Fruit fly (Drosophila melanogaster): ENCODE results near the gene wupA.

The wupA gene

DNA sequence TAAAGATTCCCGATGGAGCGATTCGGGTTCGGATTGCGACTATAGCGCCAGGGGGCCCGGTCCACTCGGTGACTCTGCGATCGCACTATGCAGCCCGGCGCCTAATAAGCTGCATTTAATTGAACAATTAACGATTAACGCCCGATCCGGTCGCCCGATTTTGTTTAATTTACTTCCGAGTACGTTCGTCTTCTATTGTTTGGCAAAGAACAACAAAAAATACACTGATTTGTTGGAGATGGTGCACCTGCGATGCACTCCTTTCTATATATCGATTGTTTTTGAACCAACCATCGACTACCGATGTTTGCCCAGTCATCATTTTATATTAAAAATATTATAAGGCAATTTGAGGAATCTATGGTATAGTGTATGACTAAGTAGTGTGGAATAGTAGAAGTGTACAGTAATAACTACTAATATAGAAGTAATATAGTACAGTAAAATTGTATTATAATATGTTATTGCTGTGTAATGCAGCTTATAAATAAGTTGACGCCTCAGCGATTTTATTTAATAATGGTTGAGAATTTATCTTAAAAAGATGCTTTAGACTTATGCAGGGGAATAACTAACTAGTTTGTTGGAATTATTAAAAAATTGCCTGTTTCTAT is 15.5 kb downstream of the wupA start, which contains the start of gene Mvb12 (continued):
- TF ChIP-seq Opbp (GFP tag; IDR thresholded peaks at IDR 0.05; ENCODE audit: partially characterized antibody), result peak; percentile 78
- TF ChIP-seq D19B (GFP tag; optimal IDR thresholded peaks at IDR 0.05), result no peak
- TF ChIP-seq sna (GFP tag; IDR thresholded peaks at IDR 0.05; ENCODE audit: partially characterized antibody), result no peak
- TF ChIP-seq gfzf (GFP tag; optimal IDR thresholded peaks at IDR 0.05), result no peak
- TF ChIP-seq zfh1 (GFP tag; IDR thresholded peaks at IDR 0.05), result no peak
- no peak for TF ChIP-seq HLH54F (GFP tag; optimal IDR thresholded peaks at IDR 0.05)
- TF ChIP-seq sqz (GFP tag; optimal IDR thresholded peaks at IDR 0.05), result peak; percentile 35
- TF ChIP-seq Ada2b (GFP tag; IDR thresholded peaks at IDR 0.05), result no peak
- TF ChIP-seq CG30020 (tag; optimal IDR thresholded peaks at IDR 0.05), result no peak
- TF ChIP-seq chn (GFP tag; optimal IDR thresholded peaks at IDR 0.05), result peak; percentile 5
- no peak for TF ChIP-seq TFAM (GFP tag; optimal IDR thresholded peaks at IDR 0.05)
- no peak for TF ChIP-seq eve (GFP tag; optimal IDR thresholded peaks at IDR 0.05)
- no peak for TF ChIP-seq CG17385 (GFP tag; optimal IDR thresholded peaks at IDR 0.05)
- TF ChIP-seq CG12104 (GFP tag; optimal IDR thresholded peaks at IDR 0.05), result no peak
- TF ChIP-seq sr (GFP tag; IDR thresholded peaks at IDR 0.05), result no peak
- TF ChIP-seq HLHmδ (GFP tag; optimal IDR thresholded peaks at IDR 0.05), result no peak
- TF ChIP-seq CG4707 (GFP tag; optimal IDR thresholded peaks at IDR 0.05), result peak; percentile 26
- no peak for TF ChIP-seq nom (GFP tag; optimal IDR thresholded peaks at IDR 0.05)
- no peak for TF ChIP-seq CG17568 (GFP tag; optimal IDR thresholded peaks at IDR 0.05)
- TF ChIP-seq CG4404 (GFP tag; IDR thresholded peaks at IDR 0.05), result no peak
- no peak for TF ChIP-seq CG6689 (GFP tag; IDR thresholded peaks at IDR 0.05)
- TF ChIP-seq amos (GFP tag; IDR thresholded peaks at IDR 0.05; ENCODE audit: partially characterized antibody), result peak; percentile 73
- no peak for TF ChIP-seq Hr39 (optimal IDR thresholded peaks at IDR 0.05)
- peak; percentile 44 for TF ChIP-seq CG7987 (GFP tag; optimal IDR thresholded peaks at IDR 0.05)
- no peak for TF ChIP-seq CG2199 (GFP tag; IDR thresholded peaks at IDR 0.05)
- TF ChIP-seq Ets97D (GFP tag; optimal IDR thresholded peaks at IDR 0.05), result no peak
- no peak for TF ChIP-seq CG16779 (GFP tag; IDR thresholded peaks at IDR 0.05)
- TF ChIP-seq bab2 (GFP tag; optimal IDR thresholded peaks at IDR 0.05), result no peak
- no peak for TF ChIP-seq jumu (GFP tag; optimal IDR thresholded peaks at IDR 0.05)
- no peak for TF ChIP-seq CG1832 (GFP tag; optimal IDR thresholded peaks at IDR 0.05)
- TF ChIP-seq Xbp1 (GFP tag; optimal IDR thresholded peaks at IDR 0.05), result peak; percentile 4
- no peak for TF ChIP-seq gt (GFP tag; IDR thresholded peaks at IDR 0.05)
- no peak for TF ChIP-seq CG13894 (tag; optimal IDR thresholded peaks at IDR 0.05)
- TF ChIP-seq dpn (GFP tag; optimal IDR thresholded peaks at IDR 0.05), result no peak
- no peak for TF ChIP-seq CG10979 (tag; optimal IDR thresholded peaks at IDR 0.05)
- TF ChIP-seq chm (GFP tag; IDR thresholded peaks at IDR 0.05), result peak; percentile 48; the same call in 1 of the 2 replicates
- no peak for TF ChIP-seq CG11456 (GFP tag; IDR thresholded peaks at IDR 0.05)
- TF ChIP-seq prd (optimal IDR thresholded peaks at IDR 0.05), result no peak
- 0 out of 3 replicates have a peak, but pooled peaks have one; percentile 13 for TF ChIP-seq prd (GFP tag; IDR thresholded peaks at IDR 0.05)
- TF ChIP-seq kay (GFP tag; optimal IDR thresholded peaks at IDR 0.05), result no peak
- peak; percentile 5 for TF ChIP-seq CG17359 (tag; optimal IDR thresholded peaks at IDR 0.05)
- no peak for TF ChIP-seq CG11695 (GFP tag; IDR thresholded peaks at IDR 0.05)
- TF ChIP-seq HmgZ (tag; optimal IDR thresholded peaks at IDR 0.05), result no peak
- TF ChIP-seq Vsx1 (GFP tag; optimal IDR thresholded peaks at IDR 0.05), result no peak
- TF ChIP-seq ssp (GFP tag; IDR thresholded peaks at IDR 0.05), result no peak
- peak; percentile 33 for TF ChIP-seq CG15514 (GFP tag; optimal IDR thresholded peaks at IDR 0.05)
- TF ChIP-seq CG2678 (tag; optimal IDR thresholded peaks at IDR 0.05), result peak; percentile 23
- TF ChIP-seq YL-1 (GFP tag; optimal IDR thresholded peaks at IDR 0.05), result peak; percentile 23
- TF ChIP-seq Dip2 (GFP tag; IDR thresholded peaks at IDR 0.05), result no peak
- no peak for TF ChIP-seq Atf3 (GFP tag; optimal IDR thresholded peaks at IDR 0.05)
- TF ChIP-seq run (tag; optimal IDR thresholded peaks at IDR 0.05), result no peak
